Worm (Caenorhabditis elegans) whole organism, L3 larva: ENCODE measurements around the gene lipl-8.

Experiments used
- ama-1 ChIP-seq: fragments of 150-350 bp; optimal IDR thresholded peaks from 2 replicates; lab custom pipeline; 2018
- mdl-1 ChIP-seq: fragments of 150-350 bp; optimal IDR thresholded peaks from 2 replicates; lab custom pipeline; 2014; ENCODE audit warnings: missing biosample characterization, missing genetic modification characterization
- nhr-12 ChIP-seq: fragments of 150-350 bp; optimal IDR thresholded peaks from 2 replicates; lab custom pipeline; 2014; ENCODE audit warnings: missing biosample characterization, missing genetic modification characterization
- nhr-23 ChIP-seq: fragments of 150-350 bp; optimal IDR thresholded peaks from 2 replicates; lab custom pipeline; 2014; ENCODE audit warnings: missing biosample characterization, missing genetic modification reagents, missing genetic modification characterization
- nhr-43 ChIP-seq: sonication (generic microtip); optimal IDR thresholded peaks from 2 replicates; lab custom pipeline; 2016; ENCODE audit warnings: mild to moderate bottlenecking, missing genetic modification characterization, missing compliant biosample characterization; ENCODE audit not compliant: poor library complexity, severe bottlenecking
- nhr-76 ChIP-seq: fragments of 150-350 bp; sonication (generic microtip); optimal IDR thresholded peaks from 5 replicates; lab custom pipeline; 2014; ENCODE audit warnings: missing biosample characterization, missing genetic modification characterization
- pha-4 ChIP-seq: fragments of 150-350 bp; optimal IDR thresholded peaks from 2 replicates; lab custom pipeline; 2014; ENCODE audit warnings: missing biosample characterization, missing genetic modification reagents, missing genetic modification characterization
- pqm-1 ChIP-seq: fragments of 150-350 bp; optimal IDR thresholded peaks from 2 replicates; lab custom pipeline; 2017; ENCODE audit warnings: missing biosample characterization, missing genetic modification characterization, inconsistent platforms
- tbx-2 ChIP-seq: sonication (generic microtip); optimal IDR thresholded peaks from 2 replicates; lab custom pipeline; 2016; ENCODE audit warnings: mild to moderate bottlenecking, missing genetic modification characterization, missing compliant biosample characterization
- ztf-11 ChIP-seq: fragments of 150-350 bp; optimal IDR thresholded peaks from 2 replicates; lab custom pipeline; 2014; ENCODE audit warnings: missing biosample characterization, missing genetic modification characterization

ce11 chrV:14711077-14711476 is 37.4 kb downstream of the lipl-8 start, which contains the start of gene ssp-33:
- TF ChIP-seq nhr-23 (tag; lab: Kevin White, UChicago) = no peak
- TF ChIP-seq mdl-1 = no peak
- no peak for TF ChIP-seq pqm-1
- no peak for TF ChIP-seq nhr-12 (tag; lab: Kevin White, UChicago)
- TF ChIP-seq tbx-2 (tag; lab: Kevin White, UChicago) = no peak
- TF ChIP-seq ama-1 (lab: Kevin White, UChicago) = no peak
- TF ChIP-seq pha-4 (tag; lab: Kevin White, UChicago) = no peak
- no peak for TF ChIP-seq nhr-76 (tag; lab: Kevin White, UChicago)
- no peak for TF ChIP-seq nhr-43 (tag; lab: Kevin White, UChicago)
- no peak for TF ChIP-seq ztf-11 (tag; lab: Kevin White, UChicago)
